Worm (Caenorhabditis elegans) whole organism, young adult: ENCODE measurements around the gene F41E6.12.

ENCODE experiments used
- ama-1 ChIP-seq, 3 experiments: fragments of 150-350 bp in 1 of 3; sonication (generic microtip) in 2 of 3; optimal IDR thresholded peaks; 2 replicates each; lab custom pipeline; 2014 to 2018; ENCODE audit warnings: missing biosample characterization in 2 of 3, missing genetic modification characterization in 2 of 3, missing genetic modification reagents in 2 of 3
- athp-1 ChIP-seq: sonication (generic microtip); optimal IDR thresholded peaks from 2 replicates; lab custom pipeline; 2017; ENCODE audit warnings: mild to moderate bottlenecking, missing genetic modification characterization, missing compliant biosample characterization
- ets-4 ChIP-seq: fragments of 200-800 bp; sonication (Bioruptor generic); optimal IDR thresholded peaks from 2 replicates; lab custom pipeline; 2018; ENCODE audit warnings: mild to moderate bottlenecking, missing genetic modification characterization, missing compliant biosample characterization
- fkh-3 ChIP-seq: sonication (generic microtip); optimal IDR thresholded peaks from 2 replicates; lab custom pipeline; 2016; ENCODE audit warnings: mild to moderate bottlenecking, missing genetic modification characterization, missing compliant biosample characterization
- lir-1 ChIP-seq: fragments of 200-800 bp; sonication (Bioruptor generic); conservative IDR thresholded peaks from 2 replicates; pipeline ENCODE4 v1.3.6; 2022; ENCODE audit warnings: missing genetic modification reagents, missing genetic modification characterization, missing compliant biosample characterization
- snpc-1.1 ChIP-seq: sonication (generic microtip); optimal IDR thresholded peaks from 2 replicates; lab custom pipeline; 2017; ENCODE audit warnings: missing genetic modification characterization, mild to moderate bottlenecking, missing compliant biosample characterization, antibody characterized with exemption, moderate library complexity, missing genotype, missing genetic modification reagents; ENCODE audit not compliant: insufficient read depth

DNA sequence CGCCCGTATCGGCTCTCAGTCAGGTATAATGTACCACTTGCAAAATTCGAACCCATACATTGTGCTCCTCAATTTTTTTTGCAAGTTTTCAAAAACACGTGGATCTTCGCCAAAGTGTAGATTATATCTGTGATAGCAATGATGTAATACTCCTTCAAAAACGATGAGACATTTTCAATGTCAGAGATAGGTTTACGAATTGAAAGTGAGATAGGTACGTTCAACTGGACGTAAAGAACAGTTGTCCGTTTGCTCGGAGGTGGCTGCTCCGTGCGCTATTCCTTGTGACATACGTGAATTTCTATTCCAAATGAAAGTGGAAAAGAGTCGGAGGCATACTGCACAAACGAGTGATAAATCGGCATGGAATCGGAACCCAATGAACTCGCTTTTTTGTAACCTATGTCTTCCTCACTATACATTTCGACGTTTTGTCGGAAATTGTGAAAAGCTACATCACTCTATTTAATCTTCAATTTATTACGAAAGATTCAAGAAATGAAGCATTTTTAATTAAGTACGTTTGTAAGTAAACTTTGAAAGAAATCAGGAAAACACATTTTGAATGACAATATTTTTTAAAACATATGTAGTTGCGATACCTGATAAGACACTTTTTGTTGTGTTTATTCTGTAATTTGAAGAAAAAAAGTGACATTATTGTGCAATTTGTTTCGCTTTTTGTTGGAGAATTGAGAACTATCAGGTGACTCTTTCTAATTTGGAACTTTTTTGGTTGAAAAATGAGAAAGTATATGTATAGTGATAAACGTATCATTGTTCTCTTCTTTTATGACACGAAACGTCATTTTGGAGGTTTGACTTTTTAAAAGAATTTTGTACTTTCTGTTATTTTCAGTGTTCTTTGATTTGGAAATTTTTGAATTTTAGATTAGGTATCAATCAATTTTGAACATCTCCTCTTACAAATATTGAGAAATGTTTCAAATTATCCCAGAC, 25.8 kb upstream of the F41E6.12 start:
- no peak for TF ChIP-seq athp-1 (tag; lab: Kevin White, UChicago)
- no peak for TF ChIP-seq ama-1 (optimal IDR thresholded peaks at IDR 0.05; lab: Kevin White, UChicago)
- TF ChIP-seq ama-1 (GFP tag; optimal IDR thresholded peaks at IDR 0.05; lab: Kevin White, UChicago) = no peak
- TF ChIP-seq fkh-3 (tag; lab: Kevin White, UChicago) = no peak
- TF ChIP-seq ets-4 (GFP tag; lab: Kevin White, UChicago) = no peak
- TF ChIP-seq snpc-1.1 (tag; lab: Kevin White, UChicago) = no peak
- TF ChIP-seq lir-1 (GFP tag; lab: Robert Waterston, UW) = no peak
